Fruit fly (Drosophila melanogaster) whole organism, embryonic: ENCODE measurements around the gene Rab9.

ENCODE experiments used
- Ada2b ChIP-seq: fragments of 200-800 bp; sonication (Bioruptor generic); IDR thresholded peaks from 2 replicates; pipeline ENCODE4 v1.3.6; 2022; ENCODE audit warnings: missing biosample characterization, missing genetic modification characterization
- Awh ChIP-seq: fragments of 200-800 bp; sonication (Bioruptor generic); IDR thresholded peaks from 2 replicates; pipeline ENCODE4, ENCODE4 v1.3.6; 2022; ENCODE audit warnings: missing biosample characterization, missing genetic modification characterization
- B-H1 ChIP-seq: fragments of 200-800 bp; sonication (Bioruptor generic); IDR thresholded peaks from 3 replicates; pipeline ENCODE4 v1.3.6; 2022; ENCODE audit warnings: missing biosample characterization, missing genetic modification characterization
- B-H2 ChIP-seq: fragments of 200-800 bp; sonication (Bioruptor generic); optimal IDR thresholded peaks from 2 replicates; lab custom pipeline; 2018; ENCODE audit warnings: missing biosample characterization, mild to moderate bottlenecking, missing genetic modification characterization
- BtbVII ChIP-seq: fragments of 200-800 bp; sonication (Bioruptor generic); optimal IDR thresholded peaks from 3 replicates; lab custom pipeline; 2017; ENCODE audit warnings: missing biosample characterization, mild to moderate bottlenecking, missing genetic modification characterization
- CG11085 ChIP-seq: fragments of 200-800 bp; sonication (Bioruptor generic); IDR thresholded peaks from 2 replicates; pipeline ENCODE4 v1.3.6; 2022; ENCODE audit warnings: missing biosample characterization, missing genetic modification characterization
- CG12236 ChIP-seq: fragments of 200-800 bp; sonication (Bioruptor generic); optimal IDR thresholded peaks from 2 replicates; lab custom pipeline; 2016; ENCODE audit warnings: missing biosample characterization, missing genetic modification characterization
- CG16779 ChIP-seq: fragments of 200-800 bp; sonication (Bioruptor generic); IDR thresholded peaks from 2 replicates; pipeline ENCODE4 v1.3.6; 2022; ENCODE audit warnings: missing biosample characterization, missing genetic modification characterization
- CG30020 ChIP-seq: fragments of 200-800 bp; optimal IDR thresholded peaks from 2 replicates; lab custom pipeline; 2019; ENCODE audit warnings: missing biosample characterization, mild to moderate bottlenecking, missing genetic modification characterization, moderate library complexity
- CG4707 ChIP-seq: fragments of 200-800 bp; sonication (Bioruptor generic); optimal IDR thresholded peaks from 2 replicates; lab custom pipeline; 2018; ENCODE audit warnings: missing biosample characterization, mild to moderate bottlenecking, missing genetic modification characterization, moderate library complexity
- CG4730 ChIP-seq: fragments of 200-800 bp; sonication (Bioruptor generic); IDR thresholded peaks from 2 replicates; pipeline ENCODE4 v1.3.6; 2022; ENCODE audit warnings: missing biosample characterization, missing genetic modification characterization
- CG6683 ChIP-seq: fragments of 200-800 bp; sonication (Bioruptor generic); optimal IDR thresholded peaks from 2 replicates; lab custom pipeline; 2017; ENCODE audit warnings: missing biosample characterization, mild to moderate bottlenecking, missing genetic modification characterization, missing genetic modification reagents
- D19A ChIP-seq: fragments of 200-800 bp; optimal IDR thresholded peaks from 3 replicates; lab custom pipeline; 2019; ENCODE audit warnings: missing biosample characterization, mild to moderate bottlenecking, missing genetic modification characterization, moderate library complexity
- Ets65A ChIP-seq: fragments of 200-800 bp; sonication (Bioruptor generic); peaks from one replicate; lab custom pipeline; 2016; ENCODE audit warnings: missing biosample characterization, missing genetic modification characterization
- Hand ChIP-seq: fragments of 200-800 bp; sonication (Bioruptor generic); optimal IDR thresholded peaks from 2 replicates; lab custom pipeline; 2017; ENCODE audit warnings: mild to moderate bottlenecking, missing biosample characterization, missing genetic modification reagents, missing genetic modification characterization
- Hr39 ChIP-seq: fragments of >200 bp; optimal IDR thresholded peaks from 2 replicates; lab custom pipeline; 2017
- Hr51 ChIP-seq, 2 experiments: fragments of 200-800 bp; sonication (Bioruptor generic); optimal IDR thresholded peaks; 2 replicates in 1 of 2; 3 replicates in 1 of 2; lab custom pipeline; 2016 to 2018; ENCODE audit warnings: missing biosample characterization in 2 of 2, missing genetic modification characterization in 2 of 2, mild to moderate bottlenecking in 1 of 2, moderate library complexity in 1 of 2
- Lpt ChIP-seq: fragments of >200 bp; optimal IDR thresholded peaks from 2 replicates; lab custom pipeline; 2018; ENCODE audit warnings: missing biosample characterization, missing genetic modification characterization
- MBD-R2 ChIP-seq: fragments of 200-800 bp; sonication (Bioruptor generic); IDR thresholded peaks from 2 replicates; pipeline ENCODE4 v1.3.6; 2022; ENCODE audit warnings: missing biosample characterization, missing genetic modification characterization
- Myb ChIP-seq: fragments of 200-800 bp; sonication (Bioruptor generic); optimal IDR thresholded peaks from 2 replicates; lab custom pipeline; 2016; ENCODE audit warnings: missing biosample characterization, missing genetic modification characterization
- NC2α ChIP-seq: fragments of 200-800 bp; sonication (Bioruptor generic); optimal IDR thresholded peaks from 2 replicates; lab custom pipeline; 2016; ENCODE audit warnings: missing biosample characterization, missing genetic modification characterization
- Sin3A ChIP-seq: fragments of >200 bp; optimal IDR thresholded peaks from 2 replicates; lab custom pipeline; 2018
- YL-1 ChIP-seq: fragments of 200-800 bp; sonication (Bioruptor generic); optimal IDR thresholded peaks from 3 replicates; lab custom pipeline; 2017; ENCODE audit warnings: missing biosample characterization, mild to moderate bottlenecking, missing genetic modification characterization
- abd-A ChIP-seq: fragments of 200-800 bp; sonication (Bioruptor generic); optimal IDR thresholded peaks from 3 replicates; lab custom pipeline; 2019; ENCODE audit warnings: missing biosample characterization, mild to moderate bottlenecking, missing genetic modification characterization, moderate library complexity
- al ChIP-seq: fragments of 200-800 bp; sonication (Bioruptor generic); IDR thresholded peaks from 2 replicates; pipeline ENCODE4 v1.3.6; 2022; ENCODE audit warnings: missing biosample characterization, missing genetic modification characterization
- ase ChIP-seq: fragments of 200-800 bp; sonication (Bioruptor generic); IDR thresholded peaks from 3 replicates; pipeline ENCODE4 v1.3.6; 2022; ENCODE audit warnings: missing biosample characterization, missing genetic modification characterization
- ato ChIP-seq: fragments of 200-800 bp; sonication (Bioruptor generic); IDR thresholded peaks from 2 replicates; pipeline ENCODE4 v1.3.6; 2022; ENCODE audit warnings: missing biosample characterization, missing genetic modification characterization; ENCODE audit not compliant: partially characterized antibody
- br ChIP-seq: fragments of >200 bp; optimal IDR thresholded peaks from 2 replicates; lab custom pipeline; 2017
- cato ChIP-seq: fragments of 200-800 bp; sonication (Bioruptor generic); optimal IDR thresholded peaks from 2 replicates; lab custom pipeline; 2016; ENCODE audit warnings: missing biosample characterization, missing genetic modification characterization, borderline replicate concordance
- chn ChIP-seq: fragments of 200-800 bp; sonication (Bioruptor generic); optimal IDR thresholded peaks from 2 replicates; lab custom pipeline; 2016; ENCODE audit warnings: missing biosample characterization, missing genetic modification characterization
- corto ChIP-seq: fragments of 200-800 bp; sonication (Bioruptor generic); optimal IDR thresholded peaks from 2 replicates; lab custom pipeline; 2016; ENCODE audit warnings: missing biosample characterization, mild to moderate bottlenecking, missing genetic modification characterization, moderate library complexity
- da ChIP-seq: fragments of 200-800 bp; sonication (Bioruptor generic); optimal IDR thresholded peaks from 2 replicates; lab custom pipeline; 2016; ENCODE audit warnings: missing biosample characterization, missing genetic modification characterization
- dm ChIP-seq: fragments of 200-800 bp; sonication (Bioruptor generic); optimal IDR thresholded peaks from 3 replicates; lab custom pipeline; 2016; ENCODE audit warnings: missing biosample characterization, missing genetic modification characterization
- emc ChIP-seq: fragments of 200-800 bp; sonication (Bioruptor generic); optimal IDR thresholded peaks from 2 replicates; lab custom pipeline; 2016; ENCODE audit warnings: missing biosample characterization, missing genetic modification characterization
- gsb ChIP-seq: fragments of 200-800 bp; sonication (Bioruptor generic); IDR thresholded peaks from 2 replicates; pipeline ENCODE4 v1.3.6; 2022; ENCODE audit warnings: missing biosample characterization, missing genetic modification characterization
- gsb-n ChIP-seq: fragments of 200-800 bp; sonication (Bioruptor generic); optimal IDR thresholded peaks from 3 replicates; lab custom pipeline; 2018; ENCODE audit warnings: missing biosample characterization, mild to moderate bottlenecking, missing genetic modification characterization
- ind ChIP-seq: fragments of 200-800 bp; sonication (Bioruptor generic); optimal IDR thresholded peaks from 3 replicates; lab custom pipeline; 2016; ENCODE audit warnings: missing biosample characterization, missing genetic modification characterization
- jigr1 ChIP-seq: fragments of 200-800 bp; sonication (Bioruptor generic); IDR thresholded peaks from 3 replicates; pipeline ENCODE4 v1.3.6; 2022; ENCODE audit warnings: missing biosample characterization, missing genetic modification characterization
- jumu ChIP-seq: fragments of 200-800 bp; sonication (Bioruptor generic); optimal IDR thresholded peaks from 3 replicates; lab custom pipeline; 2016; ENCODE audit warnings: missing biosample characterization, missing genetic modification characterization
- kni ChIP-seq: fragments of 200-800 bp; sonication (Bioruptor generic); optimal IDR thresholded peaks from 3 replicates; lab custom pipeline; 2017; ENCODE audit warnings: mild to moderate bottlenecking, missing biosample characterization, missing genetic modification reagents, missing genetic modification characterization
- lbe ChIP-seq: fragments of 200-800 bp; sonication (Bioruptor generic); optimal IDR thresholded peaks from 2 replicates; lab custom pipeline; 2016; ENCODE audit warnings: missing biosample characterization, mild to moderate bottlenecking, missing genetic modification characterization
- lmd ChIP-seq: fragments of 200-800 bp; sonication (Bioruptor generic); IDR thresholded peaks from 2 replicates; pipeline ENCODE4 v1.3.6; 2022; ENCODE audit warnings: missing biosample characterization, missing genetic modification characterization
- lola ChIP-seq, 3 experiments: fragments of >200 bp in 2 of 3; fragments of 200-800 bp in 1 of 3; sonication (Bioruptor generic) in 1 of 3; optimal IDR thresholded peaks; 2 replicates each; lab custom pipeline; 2017 to 2019; ENCODE audit warnings: missing biosample characterization in 3 of 3, missing genetic modification characterization in 3 of 3, mild to moderate bottlenecking in 1 of 3, moderate library complexity in 1 of 3
- nerfin-1 ChIP-seq: fragments of 200-800 bp; sonication (Bioruptor generic); optimal IDR thresholded peaks from 3 replicates; lab custom pipeline; 2019; ENCODE audit warnings: missing biosample characterization, mild to moderate bottlenecking, missing genetic modification characterization, moderate library complexity
- pfk ChIP-seq: fragments of 200-800 bp; sonication (Bioruptor generic); optimal IDR thresholded peaks from 2 replicates; lab custom pipeline; 2018; ENCODE audit warnings: missing biosample characterization, mild to moderate bottlenecking, missing genetic modification characterization, moderate library complexity
- schlank ChIP-seq: fragments of 200-800 bp; sonication (Bioruptor generic); optimal IDR thresholded peaks from 2 replicates; lab custom pipeline; 2018; ENCODE audit warnings: missing biosample characterization, mild to moderate bottlenecking, missing genetic modification characterization
- slou ChIP-seq: fragments of 200-800 bp; sonication (Bioruptor generic); optimal IDR thresholded peaks from 3 replicates; lab custom pipeline; 2016; ENCODE audit warnings: missing biosample characterization, missing genetic modification characterization
- slp2 ChIP-seq: fragments of 200-800 bp; sonication (Bioruptor generic); optimal IDR thresholded peaks from 2 replicates; lab custom pipeline; 2016; ENCODE audit warnings: missing biosample characterization, missing genetic modification characterization
- tgo ChIP-seq: fragments of 200-800 bp; sonication (Bioruptor generic); IDR thresholded peaks from 3 replicates; pipeline ENCODE4 v1.3.6; 2022; ENCODE audit warnings: missing biosample characterization, missing genetic modification characterization
- tll ChIP-seq, 2 experiments: fragments of 200-800 bp in 1 of 2; fragments of >200 bp in 1 of 2; sonication (Bioruptor generic) in 1 of 2; optimal IDR thresholded peaks; 2 replicates each; lab custom pipeline; 2017 to 2019; ENCODE audit warnings: missing biosample characterization in 2 of 2, missing genetic modification characterization in 2 of 2, mild to moderate bottlenecking in 1 of 2, moderate library complexity in 1 of 2
- z ChIP-seq: fragments of 200-800 bp; sonication (Bioruptor generic); IDR thresholded peaks from 3 replicates; pipeline ENCODE4 v1.3.6; 2022; ENCODE audit warnings: missing biosample characterization, missing genetic modification characterization

Gene Rab9

dm6 chr2L:19423467-19424122, 8.8 kb upstream of the Rab9 start, which contains the start of the genes Alp12 and CG13085 (continued):
- TF ChIP-seq lola (GFP tag; optimal IDR thresholded peaks at IDR 0.05; lab: Kevin White, UChicago) (peak in 2 of 3 experiments; percentile 49 to 97), pfk (peak; percentile 56), br (no peak), Hr51 (GFP tag; optimal IDR thresholded peaks at IDR 0.05; lab: Kevin White, UChicago) (peak; percentile 94 to 99), Ets65A (GFP tag; lab: Kevin White, UChicago) (peak; percentile 98), slp2 (GFP tag; lab: Kevin White, UChicago) (peak; percentile 92), NC2α (peak; percentile 84), D19A (tag; lab: Kevin White, UChicago) (peak; percentile 96), da (GFP tag; lab: Kevin White, UChicago) (peak; percentile 80), z (GFP tag; lab: Robert Waterston, UW) (peak; percentile 69; the same call in 2 of the 3 replicates), cato (GFP tag; lab: Kevin White, UChicago) (peak; percentile 94), CG16779 (GFP tag; lab: Robert Waterston, UW) (peak; percentile 51; the same call in 1 of the 2 replicates), lbe (GFP tag; lab: Kevin White, UChicago) (peak; percentile 82), CG11085 (peak; percentile 87), Hand (GFP tag; lab: Kevin White, UChicago) (peak; percentile 99), Lpt (no peak), Awh (GFP tag; lab: Robert Waterston, UW) (peak; percentile 91; the same call in 1 of the 2 replicates), dm (GFP tag; lab: Kevin White, UChicago) (peak; percentile 85), nerfin-1 (tag; lab: Kevin White, UChicago) (peak; percentile 98), CG30020 (peak; percentile 88), Hr39 (lab: Kevin White, UChicago) (no peak), ind (GFP tag; lab: Kevin White, UChicago) (peak; percentile 96), tgo (GFP tag; lab: Robert Waterston, UW) (peak; percentile 97), emc (GFP tag; lab: Kevin White, UChicago) (peak; percentile 86), al (peak; percentile 90), jigr1 (GFP tag; lab: Robert Waterston, UW) (peak; percentile 96), Ada2b (GFP tag; lab: Robert Waterston, UW) (peak; percentile 95), MBD-R2 (GFP tag; lab: Robert Waterston, UW) (peak; percentile 72), ase (GFP tag; lab: Robert Waterston, UW) (peak; percentile 89), jumu (GFP tag; lab: Kevin White, UChicago) (peak; percentile 85), B-H2 (peak; percentile 97), B-H1 (peak; percentile 91), abd-A (peak; percentile 94), BtbVII (peak; percentile 99), CG12236 (GFP tag; lab: Kevin White, UChicago) (peak; percentile 89), YL-1 (GFP tag; lab: Kevin White, UChicago) (peak; percentile 98), Myb (peak; percentile 78), chn (GFP tag; lab: Kevin White, UChicago) (peak; percentile 94), kni (peak; percentile 97), schlank (peak; percentile 93), tll (GFP tag; optimal IDR thresholded peaks at IDR 0.05; lab: Kevin White, UChicago) (peak in 1 of 2 experiments; percentile 37), gsb-n (tag; lab: Kevin White, UChicago) (peak; percentile 96), corto (GFP tag; lab: Kevin White, UChicago) (peak; percentile 87), ato (GFP tag; lab: Robert Waterston, UW) (no peak), lmd (peak; percentile 98), slou (GFP tag; lab: Kevin White, UChicago) (peak; percentile 94), CG6683 (GFP tag; lab: Kevin White, UChicago) (peak; percentile 98), CG4707 (peak; percentile 92), Sin3A (lab: Kevin White, UChicago) (no peak), CG4730 (GFP tag; lab: Robert Waterston, UW) (peak; percentile 94), gsb (GFP tag; lab: Robert Waterston, UW) (peak; percentile 95)
